Fruit fly (Drosophila melanogaster): Measurements from ENCODE around the gene Ythdc1.

Gene Ythdc1

dm6 chr3L:3418207-3419086 is 44.5 kb upstream of the Ythdc1 start:
- peak; percentile 98 for TF ChIP-seq fd96Ca (GFP tag; IDR thresholded peaks at IDR 0.05)
- TF ChIP-seq CG34367 (tag; optimal IDR thresholded peaks at IDR 0.05) = peak; percentile 68
- peak; percentile 66 for TF ChIP-seq CG8159 (tag; optimal IDR thresholded peaks at IDR 0.05)
- peak; percentile 78 for TF ChIP-seq CG13204 (GFP tag; optimal IDR thresholded peaks at IDR 0.05)
- peak; percentile 98 for TF ChIP-seq CG14655 (GFP tag; optimal IDR thresholded peaks at IDR 0.05)
- TF ChIP-seq Ets98B (GFP tag; IDR thresholded peaks at IDR 0.05) = peak; percentile 99
- TF ChIP-seq Pif1B (GFP tag; optimal IDR thresholded peaks at IDR 0.05) = peak; percentile 85
- peak; percentile 99 for TF ChIP-seq CG32121 (GFP tag; IDR thresholded peaks at IDR 0.05)
- peak; percentile 99 for TF ChIP-seq CG4496 (GFP tag; IDR thresholded peaks at IDR 0.05)
- TF ChIP-seq CG10348 (GFP tag; IDR thresholded peaks at IDR 0.05) = peak; percentile 89
- no peak for TF ChIP-seq D1 (tag; optimal IDR thresholded peaks at IDR 0.05)
- TF ChIP-seq CG8301 (tag; optimal IDR thresholded peaks at IDR 0.05) = peak; percentile 98
- TF ChIP-seq gl (tag; optimal IDR thresholded peaks at IDR 0.05) = no peak
- peak; percentile 95 for TF ChIP-seq rn (GFP tag; IDR thresholded peaks at IDR 0.05)
- peak; percentile 84 for TF ChIP-seq CG9948 (tag; optimal IDR thresholded peaks at IDR 0.05)
- TF ChIP-seq Pif1A (GFP tag; optimal IDR thresholded peaks at IDR 0.05) = peak; percentile 94
- peak; percentile 71 for TF ChIP-seq EcR (GFP tag; optimal IDR thresholded peaks at IDR 0.05)
- TF ChIP-seq CG12605 (GFP tag; IDR thresholded peaks at IDR 0.05) = peak; percentile 97
- TF ChIP-seq Snoo (tag; optimal IDR thresholded peaks at IDR 0.05) = peak; percentile 47
- TF ChIP-seq CG17806 (tag; optimal IDR thresholded peaks at IDR 0.05) = peak; percentile 84
- TF ChIP-seq CG15710 (tag; optimal IDR thresholded peaks at IDR 0.05) = peak; percentile 71

- TF ChIP-seq Ets98B (GFP tag; IDR thresholded peaks at IDR 0.05) = peak; percentile 14; the same call in 1 of the 2 replicates
- no peak for TF ChIP-seq CG14655 (GFP tag; optimal IDR thresholded peaks at IDR 0.05)
- TF ChIP-seq gl (tag; optimal IDR thresholded peaks at IDR 0.05) = no peak
- no peak for TF ChIP-seq rn (GFP tag; IDR thresholded peaks at IDR 0.05)
- TF ChIP-seq Pif1A (GFP tag; optimal IDR thresholded peaks at IDR 0.05) = no peak
- TF ChIP-seq CG8301 (tag; optimal IDR thresholded peaks at IDR 0.05) = no peak
- peak; percentile 42; the same call in 1 of the 2 replicates for TF ChIP-seq CG12605 (GFP tag; IDR thresholded peaks at IDR 0.05)
- no peak for TF ChIP-seq Pif1B (GFP tag; optimal IDR thresholded peaks at IDR 0.05)
- no peak for TF ChIP-seq EcR (GFP tag; optimal IDR thresholded peaks at IDR 0.05)
- no peak for TF ChIP-seq CG9948 (tag; optimal IDR thresholded peaks at IDR 0.05)
- no peak for TF ChIP-seq fd96Ca (GFP tag; IDR thresholded peaks at IDR 0.05)
- peak; percentile 54; the same call in 1 of the 3 replicates for TF ChIP-seq CG4496 (GFP tag; IDR thresholded peaks at IDR 0.05)
- peak; percentile 15 for TF ChIP-seq D1 (tag; optimal IDR thresholded peaks at IDR 0.05)
- peak; percentile 5 for TF ChIP-seq CG8159 (tag; optimal IDR thresholded peaks at IDR 0.05)
- TF ChIP-seq CG34367 (tag; optimal IDR thresholded peaks at IDR 0.05) = no peak
- no peak for TF ChIP-seq CG17806 (tag; optimal IDR thresholded peaks at IDR 0.05)
- TF ChIP-seq CG15710 (tag; optimal IDR thresholded peaks at IDR 0.05) = no peak
- no peak for TF ChIP-seq CG13204 (GFP tag; optimal IDR thresholded peaks at IDR 0.05)
- no peak for TF ChIP-seq CG10348 (GFP tag; IDR thresholded peaks at IDR 0.05)
- TF ChIP-seq CG32121 (GFP tag; IDR thresholded peaks at IDR 0.05) = 0 out of 2 replicates have a peak, but pooled peaks have one; percentile 22
- no peak for TF ChIP-seq Snoo (tag; optimal IDR thresholded peaks at IDR 0.05)
Observed at dm6 chr3L:3417759-3418158, 43.8 kb upstream of the Ythdc1 start.

dm6 chr3L:3417120-3417519 is 43.1 kb upstream of the Ythdc1 start:
- TF ChIP-seq CG34367 (tag; optimal IDR thresholded peaks at IDR 0.05) (no peak), Pif1A (GFP tag; optimal IDR thresholded peaks at IDR 0.05) (no peak), fd96Ca (GFP tag; IDR thresholded peaks at IDR 0.05) (no peak; the same call in 2 of the 3 replicates), EcR (GFP tag; optimal IDR thresholded peaks at IDR 0.05) (peak; percentile 28), Ets98B (GFP tag; IDR thresholded peaks at IDR 0.05) (peak; percentile 41; the same call in 1 of the 2 replicates), CG13204 (GFP tag; optimal IDR thresholded peaks at IDR 0.05) (no peak), gl (tag; optimal IDR thresholded peaks at IDR 0.05) (no peak), CG12605 (GFP tag; IDR thresholded peaks at IDR 0.05) (no peak; the same call in 1 of the 2 replicates), CG9948 (tag; optimal IDR thresholded peaks at IDR 0.05) (no peak), CG17806 (tag; optimal IDR thresholded peaks at IDR 0.05) (no peak), CG4496 (GFP tag; IDR thresholded peaks at IDR 0.05) (peak; percentile 25; the same call in 1 of the 3 replicates), CG15710 (tag; optimal IDR thresholded peaks at IDR 0.05) (no peak), CG32121 (GFP tag; IDR thresholded peaks at IDR 0.05) (peak; percentile 42; the same call in 1 of the 2 replicates), CG8301 (tag; optimal IDR thresholded peaks at IDR 0.05) (no peak), CG8159 (tag; optimal IDR thresholded peaks at IDR 0.05) (no peak), D1 (tag; optimal IDR thresholded peaks at IDR 0.05) (no peak), rn (GFP tag; IDR thresholded peaks at IDR 0.05) (no peak), CG14655 (GFP tag; optimal IDR thresholded peaks at IDR 0.05) (peak; percentile 14), Pif1B (GFP tag; optimal IDR thresholded peaks at IDR 0.05) (no peak), CG10348 (GFP tag; IDR thresholded peaks at IDR 0.05) (no peak), Snoo (tag; optimal IDR thresholded peaks at IDR 0.05) (no peak)

dm6 chr3L:3415633-3416198 is 41.7 kb upstream of the Ythdc1 start:
- TF ChIP-seq rn (GFP tag; IDR thresholded peaks at IDR 0.05) (no peak), CG8301 (tag; optimal IDR thresholded peaks at IDR 0.05) (no peak), EcR (GFP tag; optimal IDR thresholded peaks at IDR 0.05) (no peak), fd96Ca (GFP tag; IDR thresholded peaks at IDR 0.05) (no peak), D1 (tag; optimal IDR thresholded peaks at IDR 0.05) (no peak)

Measured in whole organism, pupa.